Fruit fly (Drosophila melanogaster): Measurements from ENCODE around the gene Ugt37B1.
A peak's percentile ranks its signal among the peaks of the same experiment; 100 is the strongest.

Ugt37B1 gene

dm6 chr2L:6255488-6255887 lies 30.6 kb downstream of the Ugt37B1 start, which contains the start of gene AANATL2:
Gene AANATL2 (plus strand): TSS chr2L:6255859.
- TF ChIP-seq CTCF (optimal IDR thresholded peaks at IDR 0.05), result no peak
- no peak for TF ChIP-seq CG8478 (optimal IDR thresholded peaks at IDR 0.05)

DNA sequence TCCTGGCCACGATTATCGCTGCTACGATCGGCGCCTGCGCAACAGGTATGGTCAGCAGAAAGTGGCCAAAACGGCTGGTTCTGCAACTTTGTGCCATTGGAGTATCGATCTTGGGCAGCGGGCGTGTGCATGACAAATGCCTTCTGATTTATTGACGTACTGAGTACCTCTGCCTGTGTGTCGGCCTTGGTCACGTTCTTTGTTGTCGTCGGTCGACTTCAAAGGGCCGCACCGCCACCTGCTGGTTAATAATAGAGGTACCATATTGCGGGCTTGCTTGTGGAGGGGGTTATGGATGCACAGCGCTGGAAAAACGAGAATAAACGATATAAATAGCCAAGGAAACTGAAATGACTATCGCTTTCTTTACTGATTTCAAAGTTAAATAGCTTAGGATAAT lies 34.8 kb downstream of the Ugt37B1 start:
- TF ChIP-seq CTCF (optimal IDR thresholded peaks at IDR 0.05) (peak; percentile 16 to 20), CG8478 (optimal IDR thresholded peaks at IDR 0.05) (no peak)

DNA sequence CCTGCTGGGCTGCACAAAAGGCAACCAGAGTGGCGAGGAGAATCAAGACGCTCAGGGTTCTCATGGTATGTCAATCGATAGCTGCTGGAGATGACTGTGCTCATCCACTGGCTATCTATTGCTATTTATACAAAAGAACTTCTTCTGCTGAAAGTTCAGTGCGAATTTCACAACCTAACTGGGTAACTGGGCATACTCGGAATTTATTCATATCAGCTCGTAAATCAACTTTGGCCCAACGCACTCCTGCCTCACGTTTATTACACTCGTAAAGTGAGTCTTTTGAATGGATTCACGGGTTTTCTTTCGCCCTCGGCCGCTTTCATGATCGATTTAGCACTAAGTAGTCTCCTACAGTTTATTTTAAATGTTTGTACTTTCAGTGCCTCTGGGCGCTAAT lies 39.5 kb downstream of the Ugt37B1 start, which contains the start of gene CG13983:
TSS of gene CG13983 (minus strand) at position 101 of the 400 bp plus-strand sequence.
- TF ChIP-seq CTCF (optimal IDR thresholded peaks at IDR 0.05) (no peak), CG8478 (optimal IDR thresholded peaks at IDR 0.05) (no peak)

- TF ChIP-seq CG8478 (optimal IDR thresholded peaks at IDR 0.05) (no peak), CTCF (optimal IDR thresholded peaks at IDR 0.05) (no peak)
Measured at dm6 chr2L:6271384-6271783, 46.5 kb downstream of the Ugt37B1 start.

DNA sequence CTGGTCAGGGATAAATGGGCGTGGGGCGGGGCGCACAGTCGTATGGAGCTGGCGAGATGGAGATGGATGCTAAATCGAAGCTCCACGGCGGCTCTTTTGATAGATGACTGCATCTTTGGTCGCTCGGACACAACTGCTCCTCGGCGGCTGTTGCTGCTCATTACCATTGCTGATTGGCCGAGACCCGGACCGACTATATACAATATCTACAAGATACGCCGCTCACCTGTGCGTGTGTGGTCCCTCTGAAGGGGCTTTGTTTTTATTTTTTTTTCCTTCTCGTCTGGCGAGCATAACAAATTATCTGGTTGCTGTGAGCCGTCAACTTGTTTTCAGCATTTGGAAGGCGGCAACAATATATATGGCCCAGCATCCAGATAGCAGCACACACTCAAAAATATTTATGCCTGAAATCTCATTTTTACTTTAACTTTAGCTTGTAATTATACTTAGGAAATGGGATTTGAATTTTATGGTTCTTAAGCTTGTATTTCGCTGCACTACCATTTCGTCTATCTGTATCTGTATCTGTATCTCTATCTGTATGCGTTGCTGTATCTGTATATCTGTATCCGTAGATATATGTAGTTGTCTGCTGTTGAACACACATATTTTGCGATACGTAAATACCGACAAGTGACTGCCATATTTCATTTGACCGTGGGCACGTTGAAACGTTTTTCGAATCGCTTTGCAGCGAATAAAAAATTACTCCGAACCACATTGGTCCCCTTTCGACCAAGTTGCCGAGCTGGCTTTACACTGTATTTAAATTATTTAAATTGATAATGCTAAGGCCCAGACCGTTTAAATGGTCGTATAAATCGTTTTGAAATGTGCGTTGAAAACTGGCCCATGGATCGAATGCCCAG lies 49.4 kb downstream of the Ugt37B1 start:
- no peak for TF ChIP-seq CG8478 (optimal IDR thresholded peaks at IDR 0.05)
- TF ChIP-seq CTCF (optimal IDR thresholded peaks at IDR 0.05), result no peak

- TF ChIP-seq CG8478 (optimal IDR thresholded peaks at IDR 0.05) (no peak), CTCF (optimal IDR thresholded peaks at IDR 0.05) (no peak)
Measured at dm6 chr2L:6275981-6276380, 51.1 kb downstream of the Ugt37B1 start.
